Worm (Caenorhabditis elegans) whole organism, young adult: Measurements from ENCODE around the gene K09H11.11.

Experiments used
- B0336.3 ChIP-seq: fragments of 200-800 bp; sonication (Bioruptor generic); IDR thresholded peaks from 2 replicates; pipeline ENCODE4 v1.3.6; 2022; ENCODE audit warnings: missing genetic modification characterization, missing compliant biosample characterization
- K11D2.4 ChIP-seq: fragments of 200-800 bp; sonication (Bioruptor generic); IDR thresholded peaks from 2 replicates; pipeline ENCODE4 v1.3.6; 2022; ENCODE audit warnings: missing genetic modification reagents, missing genetic modification characterization, missing compliant biosample characterization
- bed-2 ChIP-seq: fragments of 200-800 bp; sonication (Bioruptor generic); IDR thresholded peaks from 2 replicates; pipeline ENCODE4 v1.3.6; 2022; ENCODE audit warnings: missing genetic modification reagents, missing genetic modification characterization, missing compliant biosample characterization
- fkh-3 ChIP-seq: sonication (generic microtip); optimal IDR thresholded peaks from 2 replicates; lab custom pipeline; 2016; ENCODE audit warnings: mild to moderate bottlenecking, missing genetic modification characterization, missing compliant biosample characterization
- lag-1 ChIP-seq: fragments of 200-800 bp; sonication (Bioruptor generic); IDR thresholded peaks from 2 replicates; pipeline ENCODE4 v1.3.6; 2022; ENCODE audit warnings: missing genetic modification reagents, missing genetic modification characterization, missing compliant biosample characterization
- lin-54 ChIP-seq: fragments of 200-800 bp; sonication (Bioruptor generic); optimal IDR thresholded peaks from 2 replicates; lab custom pipeline; 2018; ENCODE audit warnings: mild to moderate bottlenecking, missing genetic modification characterization, missing compliant biosample characterization
- lir-1 ChIP-seq: fragments of 200-800 bp; sonication (Bioruptor generic); conservative IDR thresholded peaks from 2 replicates; pipeline ENCODE4 v1.3.6; 2022; ENCODE audit warnings: missing genetic modification reagents, missing genetic modification characterization, missing compliant biosample characterization
- lsl-1 ChIP-seq: fragments of 200-800 bp; sonication (Bioruptor generic); optimal IDR thresholded peaks from 2 replicates; lab custom pipeline; 2018; ENCODE audit warnings: mild to moderate bottlenecking, missing genetic modification characterization, moderate library complexity, missing compliant biosample characterization
- madf-3 ChIP-seq: fragments of 200-800 bp; sonication (Bioruptor generic); IDR thresholded peaks from 2 replicates; pipeline ENCODE4 v1.3.6; 2022; ENCODE audit warnings: missing genetic modification reagents, missing genetic modification characterization, missing compliant biosample characterization
- pha-4 ChIP-seq: fragments of 150-350 bp; sonication (generic microtip); optimal IDR thresholded peaks from 2 replicates; lab custom pipeline; 2014; ENCODE audit warnings: missing biosample characterization, missing genetic modification reagents, missing genetic modification characterization
- snpc-4 ChIP-seq, 5 experiments: fragments of 150-350 bp in 1 of 5; sonication (generic microtip) in 4 of 5; optimal IDR thresholded peaks; 2 replicates each; lab custom pipeline; 2014 to 2018; ENCODE audit warnings: missing genetic modification characterization in 5 of 5, missing biosample characterization in 3 of 5, antibody characterized with exemption in 2 of 5, mild to moderate bottlenecking in 2 of 5, missing compliant biosample characterization in 2 of 5, missing genotype in 2 of 5, moderate library complexity in 2 of 5, missing genetic modification reagents in 1 of 5
- zim-3 ChIP-seq: sonication (generic microtip); optimal IDR thresholded peaks from 2 replicates; lab custom pipeline; 2017; ENCODE audit warnings: mild to moderate bottlenecking, missing genetic modification characterization, moderate library complexity, missing compliant biosample characterization
- ztf-6 ChIP-seq: fragments of 200-800 bp; sonication (Bioruptor generic); IDR thresholded peaks from 2 replicates; pipeline ENCODE4 v1.3.6; 2022; ENCODE audit warnings: missing genetic modification reagents, missing genetic modification characterization, missing compliant biosample characterization

ce11 chrV:5758780-5759179, 3.7 kb upstream of the K09H11.11 start, which contains the start of gene C53A3.4:
- no peak for TF ChIP-seq lsl-1 (GFP tag; lab: Kevin White, UChicago)
- TF ChIP-seq fkh-3, result no peak
- no peak for TF ChIP-seq snpc-4 (GFP tag; optimal IDR thresholded peaks at IDR 0.05; lab: Kevin White, UChicago)
- TF ChIP-seq snpc-4 (tag; optimal IDR thresholded peaks at IDR 0.05; lab: Kevin White, UChicago), result no peak
- no peak for TF ChIP-seq lir-1 (GFP tag; lab: Robert Waterston, UW)
- TF ChIP-seq pha-4 (tag; lab: Kevin White, UChicago), result no peak
- no peak for TF ChIP-seq K11D2.4 (GFP tag; lab: Robert Waterston, UW)
- TF ChIP-seq ztf-6, result no peak
- TF ChIP-seq B0336.3 (GFP tag; lab: Robert Waterston, UW), result no peak
- TF ChIP-seq madf-3 (GFP tag; lab: Robert Waterston, UW), result no peak
- no peak for TF ChIP-seq bed-2 (GFP tag; lab: Robert Waterston, UW)
- TF ChIP-seq lin-54 (GFP tag; lab: Kevin White, UChicago), result no peak
- no peak for TF ChIP-seq zim-3 (tag; lab: Kevin White, UChicago)
- no peak for TF ChIP-seq lag-1
